Fruit fly (Drosophila melanogaster) Kc167 (cell line): ENCODE data around the gene wda.

Experiments used
- Myc ChIP-seq: fragments of >200 bp; optimal IDR thresholded peaks from 2 replicates; lab custom pipeline; 2017; ENCODE audit warnings: missing external identifiers
- psq ChIP-seq: fragments of >200 bp; optimal IDR thresholded peaks from 2 replicates; lab custom pipeline; 2017; ENCODE audit warnings: missing external identifiers

dm6 chr3R:23210243-23211215 lies 47.4 kb downstream of the wda start:
- TF ChIP-seq Myc (lab: Kevin White, UChicago) (no peak), psq (lab: Kevin White, UChicago) (no peak)
